Fruit fly (Drosophila melanogaster): ENCODE results near the gene CG31198.

DNA sequence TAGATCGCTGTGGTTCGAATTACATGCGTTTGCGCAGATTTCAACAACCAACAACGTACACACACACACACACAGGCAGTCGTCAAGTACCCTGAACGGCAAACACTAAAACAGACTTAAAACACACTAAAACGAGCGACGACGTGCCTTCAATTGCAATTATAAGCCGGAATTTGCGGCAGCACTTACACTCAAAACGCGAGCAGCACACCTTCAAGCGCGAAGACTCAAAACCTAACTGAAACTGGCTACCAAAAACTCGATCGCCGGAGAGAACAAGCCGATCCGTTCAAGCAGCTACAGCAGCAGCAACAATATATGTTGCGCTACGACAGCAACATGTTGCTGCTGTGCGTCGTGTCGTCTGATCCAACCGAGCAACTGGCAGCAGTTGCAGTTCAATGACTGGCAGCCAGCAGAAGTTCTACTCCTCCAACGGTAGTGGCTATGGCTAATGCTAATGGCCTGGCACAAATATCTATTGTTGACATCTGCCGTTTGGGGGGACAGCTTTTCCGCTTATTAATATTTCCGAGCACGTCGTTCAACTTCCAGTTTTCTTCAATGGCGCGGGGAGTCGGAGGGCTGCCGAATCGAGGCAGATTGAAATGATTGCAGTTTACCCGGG lies 28.3 kb downstream of the CG31198 start, which contains the start of gene tsl:
- TF ChIP-seq usp (GFP tag; optimal IDR thresholded peaks at IDR 0.05), result no peak
- TF ChIP-seq psq (optimal IDR thresholded peaks at IDR 0.05), result no peak
